Worm (Caenorhabditis elegans): ENCODE measurements around the gene irld-52.
"Not testable (repeated sequence)": the region's sequence is repeated elsewhere in the genome, so short reads cannot be mapped to it uniquely, and the experiment has no call there.

irld-52 gene

DNA sequence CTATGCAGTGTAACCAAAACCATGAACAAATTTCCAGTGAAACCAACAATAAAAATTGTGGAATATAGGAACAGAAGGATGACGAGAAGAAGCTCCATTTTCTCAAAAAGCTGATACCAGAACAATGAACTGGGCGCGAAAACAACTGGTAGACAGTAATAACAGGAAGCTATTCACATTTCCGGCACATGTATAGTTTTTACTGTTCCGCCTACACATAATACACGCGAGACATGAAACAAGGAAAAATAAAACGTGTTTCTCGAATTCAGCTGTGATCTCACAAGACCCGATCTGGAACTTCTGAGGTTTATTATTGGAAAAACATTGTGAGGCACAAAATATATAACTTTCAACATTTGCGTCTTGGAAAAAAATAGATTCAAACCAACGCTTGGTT, 30.1 kb downstream of the irld-52 start, which contains the start of gene srsx-36:
srsx-36 (minus strand) TSS at position 101 of the 400 bp plus-strand sequence.
- no peak for TF ChIP-seq klf-2 (GFP tag; conservative IDR thresholded peaks at IDR 0.05)
- TF ChIP-seq ztf-23 (GFP tag; IDR thresholded peaks at IDR 0.05): no peak
- no peak for TF ChIP-seq T22C8.4 (GFP tag; IDR thresholded peaks at IDR 0.05)
- no peak for TF ChIP-seq med-1 (GFP tag; optimal IDR thresholded peaks at IDR 0.05; ENCODE audit: insufficient read depth)
- TF ChIP-seq cog-1 (tag; optimal IDR thresholded peaks at IDR 0.05): no peak
- TF ChIP-seq ztf-29 (GFP tag; IDR thresholded peaks at IDR 0.05): no peak
- TF ChIP-seq flt-1 (GFP tag; IDR thresholded peaks at IDR 0.05): no peak
- TF ChIP-seq tab-1 (GFP tag; IDR thresholded peaks at IDR 0.05): no peak
- TF ChIP-seq ref-1 (GFP tag; conservative IDR thresholded peaks at IDR 0.05): no peak

DNA sequence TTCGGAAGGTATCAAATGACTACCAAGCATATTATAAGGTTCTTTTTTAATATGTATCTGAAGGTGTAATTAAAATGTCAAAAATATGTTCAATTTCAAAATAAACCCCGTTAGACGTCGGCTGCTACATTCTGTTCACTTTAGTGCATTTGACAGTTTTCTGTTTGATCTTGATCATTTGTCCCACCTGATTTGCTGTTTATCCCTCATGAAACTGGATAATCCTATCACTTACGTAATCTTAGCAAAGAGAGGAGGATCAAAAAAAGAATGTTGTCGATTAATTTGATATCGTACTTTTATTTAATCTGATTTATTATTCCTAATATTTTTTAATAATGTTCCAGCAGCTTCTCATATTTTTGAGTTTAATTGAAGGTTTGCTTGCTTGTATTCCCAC, 31.0 kb downstream of the irld-52 start, which contains the start of gene F54B8.1:
F54B8.1 (plus strand) TSS at position 301 of the 400 bp plus-strand sequence.
- TF ChIP-seq tab-1 (GFP tag; IDR thresholded peaks at IDR 0.05): no peak

DNA sequence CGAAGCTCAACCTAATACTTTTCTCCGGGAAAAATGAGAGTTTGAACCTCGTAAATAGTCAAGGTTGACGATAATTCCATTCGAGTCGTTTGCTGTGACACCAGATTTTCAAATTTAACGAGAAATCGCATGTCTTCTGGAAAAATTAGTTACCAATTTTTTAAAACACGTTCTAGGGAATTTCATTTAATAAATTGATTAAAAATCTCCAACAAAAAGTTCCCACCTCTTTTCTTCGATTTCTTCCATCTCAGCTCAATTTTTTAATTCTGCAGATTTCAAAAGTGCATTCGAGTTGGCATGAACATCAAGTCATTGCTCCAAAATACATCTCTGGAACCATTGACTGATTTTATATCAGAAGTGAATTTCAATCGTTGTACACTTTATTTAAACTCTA, 32.5 kb downstream of the irld-52 start, which contains the start of gene nhr-282:
nhr-282 (plus strand) TSS at position 301 of the 400 bp plus-strand sequence.
- not testable (repeated sequence) for TF ChIP-seq ref-1 (GFP tag; conservative IDR thresholded peaks at IDR 0.05); tab-1 (GFP tag; IDR thresholded peaks at IDR 0.05); flt-1 (GFP tag; IDR thresholded peaks at IDR 0.05)

DNA sequence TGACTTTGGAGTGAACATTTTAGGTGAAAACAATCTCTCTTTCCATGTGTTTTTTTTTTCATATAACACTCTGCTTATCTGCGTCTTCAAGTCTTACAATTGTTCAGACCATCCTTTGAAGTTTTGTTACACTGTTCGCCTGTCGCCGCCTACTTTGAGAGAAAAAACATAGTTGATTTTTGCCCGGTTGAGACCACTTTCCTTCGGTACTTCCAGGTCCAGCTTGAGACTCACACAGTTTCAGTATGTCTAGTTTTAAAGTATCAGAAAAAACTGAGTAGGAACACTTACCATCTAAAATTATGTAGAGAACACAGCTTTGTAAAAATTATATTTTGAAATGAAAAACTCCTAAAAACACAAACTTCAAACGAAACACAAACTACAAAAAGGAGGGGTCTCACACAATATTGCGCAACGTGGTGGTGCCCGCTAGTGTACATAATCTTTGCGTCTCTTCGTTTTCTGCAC, 36.5 kb downstream of the irld-52 start, which contains the start of the genes fbxa-69 and F54B8.4:
fbxa-69 (minus strand) TSS at position 10 of the 471 bp plus-strand sequence.
F54B8.4 (plus strand) TSS at position 421 of the 471 bp plus-strand sequence.
- TF ChIP-seq T22C8.4 (GFP tag; IDR thresholded peaks at IDR 0.05) (no peak), ztf-23 (GFP tag; IDR thresholded peaks at IDR 0.05) (no peak), flt-1 (GFP tag; IDR thresholded peaks at IDR 0.05) (no peak), med-1 (GFP tag; optimal IDR thresholded peaks at IDR 0.05; ENCODE audit: insufficient read depth) (no peak), cog-1 (tag; optimal IDR thresholded peaks at IDR 0.05) (no peak), klf-2 (GFP tag; conservative IDR thresholded peaks at IDR 0.05) (no peak), ztf-29 (GFP tag; IDR thresholded peaks at IDR 0.05) (no peak), ref-1 (GFP tag; conservative IDR thresholded peaks at IDR 0.05) (no peak), tab-1 (GFP tag; IDR thresholded peaks at IDR 0.05) (no peak)

ce11 chrV:15817746-15818145, 38.3 kb downstream of the irld-52 start, which contains the start of gene abf-3:
TSS of gene abf-3 (minus strand) at chrV:15817846.
- TF ChIP-seq med-1 (GFP tag; optimal IDR thresholded peaks at IDR 0.05; ENCODE audit: insufficient read depth): no peak

- no peak for TF ChIP-seq flt-1 (GFP tag; IDR thresholded peaks at IDR 0.05)
- no peak for TF ChIP-seq ref-1 (GFP tag; conservative IDR thresholded peaks at IDR 0.05)
- TF ChIP-seq cog-1 (tag; optimal IDR thresholded peaks at IDR 0.05): no peak
- TF ChIP-seq ztf-29 (GFP tag; IDR thresholded peaks at IDR 0.05): no peak
These were observed 40.5 kb downstream of the irld-52 start, which contains the start of gene srbc-48 for ce11 chrV:15819983-15820382. TSS of gene srbc-48 (plus strand) at chrV:15820283.

DNA sequence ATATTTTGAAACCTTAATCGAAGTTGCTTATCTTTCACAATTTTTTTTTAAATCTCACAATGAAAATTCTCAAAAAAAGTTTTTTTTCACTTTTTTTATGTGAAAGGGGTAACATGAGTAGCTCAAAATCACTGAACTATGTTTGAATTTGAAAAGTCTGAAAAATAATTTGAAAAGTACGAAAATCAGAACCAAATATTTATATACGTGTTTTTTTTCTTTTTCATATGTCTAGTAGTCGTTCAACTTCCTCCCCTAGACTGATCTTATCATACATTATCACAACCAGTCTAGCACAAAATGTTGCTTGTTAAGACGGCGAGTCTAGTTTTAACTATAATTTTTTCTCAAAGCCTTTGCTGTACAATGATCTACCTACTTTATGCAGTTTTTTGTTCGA, 41.9 kb downstream of the irld-52 start, which contains the start of gene srbc-49:
srbc-49 (plus strand) TSS at position 301 of the 400 bp plus-strand sequence.
- no peak for TF ChIP-seq ref-1 (GFP tag; conservative IDR thresholded peaks at IDR 0.05)
- TF ChIP-seq med-1 (GFP tag; optimal IDR thresholded peaks at IDR 0.05; ENCODE audit: insufficient read depth): no peak
- no peak for TF ChIP-seq cog-1 (tag; optimal IDR thresholded peaks at IDR 0.05)

DNA sequence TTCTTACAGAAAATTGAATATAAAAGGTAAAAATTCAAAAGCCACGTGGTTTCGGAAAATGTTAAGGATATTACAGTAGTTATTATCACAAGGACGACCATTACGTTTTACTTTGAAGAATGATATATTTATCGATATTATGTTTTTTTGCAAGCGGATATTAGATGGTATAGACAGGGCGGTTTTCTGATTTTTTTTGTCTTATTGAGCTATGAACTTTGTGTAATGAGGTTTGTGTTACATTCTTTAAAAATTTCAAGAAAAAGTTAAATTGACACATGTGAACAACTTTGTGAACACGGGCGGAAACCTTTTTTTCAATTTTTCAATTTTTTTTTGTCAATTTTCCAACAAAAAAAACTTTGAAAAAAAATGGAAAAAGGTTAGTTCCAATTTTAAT, 45.4 kb downstream of the irld-52 start, which contains the start of gene srbc-50:
srbc-50 (minus strand) TSS at position 101 of the 400 bp plus-strand sequence.
- TF ChIP-seq klf-2 (GFP tag; conservative IDR thresholded peaks at IDR 0.05) (no peak), ztf-23 (GFP tag; IDR thresholded peaks at IDR 0.05) (no peak), med-1 (GFP tag; optimal IDR thresholded peaks at IDR 0.05; ENCODE audit: insufficient read depth) (no peak), T22C8.4 (GFP tag; IDR thresholded peaks at IDR 0.05) (no peak), ztf-29 (GFP tag; IDR thresholded peaks at IDR 0.05) (no peak), cog-1 (tag; optimal IDR thresholded peaks at IDR 0.05) (no peak), ref-1 (GFP tag; conservative IDR thresholded peaks at IDR 0.05) (no peak), tab-1 (GFP tag; IDR thresholded peaks at IDR 0.05) (no peak), flt-1 (GFP tag; IDR thresholded peaks at IDR 0.05) (no peak)

- no peak for TF ChIP-seq flt-1 (GFP tag; IDR thresholded peaks at IDR 0.05)
- TF ChIP-seq med-1 (GFP tag; optimal IDR thresholded peaks at IDR 0.05; ENCODE audit: insufficient read depth): no peak
- TF ChIP-seq cog-1 (tag; optimal IDR thresholded peaks at IDR 0.05): no peak
- no peak for TF ChIP-seq ref-1 (GFP tag; conservative IDR thresholded peaks at IDR 0.05)
- no peak for TF ChIP-seq T22C8.4 (GFP tag; IDR thresholded peaks at IDR 0.05)
- TF ChIP-seq klf-2 (GFP tag; conservative IDR thresholded peaks at IDR 0.05): no peak
- no peak for TF ChIP-seq tab-1 (GFP tag; IDR thresholded peaks at IDR 0.05)
- TF ChIP-seq ztf-23 (GFP tag; IDR thresholded peaks at IDR 0.05): no peak
- TF ChIP-seq ztf-29 (GFP tag; IDR thresholded peaks at IDR 0.05): no peak
These were observed 46.6 kb downstream of the irld-52 start, which contains the start of gene srbc-51 for ce11 chrV:15826110-15826509. TSS of gene srbc-51 (plus strand) at chrV:15826410.

DNA sequence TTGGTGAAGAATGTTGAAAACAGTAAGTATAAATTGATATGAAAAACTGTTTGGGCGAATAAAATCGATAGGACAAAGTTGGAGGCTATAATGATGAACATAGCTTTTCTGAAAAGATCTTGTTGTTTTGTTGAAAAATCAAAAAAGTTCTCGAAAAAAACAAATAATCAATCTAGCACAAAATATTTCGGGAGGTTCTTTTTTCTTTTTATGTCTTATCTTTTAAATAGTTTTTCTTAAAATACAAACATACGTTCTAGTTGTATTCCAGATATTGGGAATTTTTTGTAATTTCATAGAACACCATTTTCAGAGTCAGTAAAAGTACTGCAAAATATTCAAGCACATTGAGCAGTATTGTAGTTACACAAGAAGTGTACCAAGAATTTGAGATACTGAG, 50.4 kb downstream of the irld-52 start, which contains the start of gene srbc-55:
srbc-55 (minus strand) TSS at position 101 of the 400 bp plus-strand sequence.
- no peak for TF ChIP-seq ztf-23 (GFP tag; IDR thresholded peaks at IDR 0.05)
- no peak for TF ChIP-seq med-1 (GFP tag; optimal IDR thresholded peaks at IDR 0.05; ENCODE audit: insufficient read depth)
- no peak for TF ChIP-seq flt-1 (GFP tag; IDR thresholded peaks at IDR 0.05)
- TF ChIP-seq cog-1 (tag; optimal IDR thresholded peaks at IDR 0.05): no peak
- TF ChIP-seq ref-1 (GFP tag; conservative IDR thresholded peaks at IDR 0.05): no peak
- TF ChIP-seq tab-1 (GFP tag; IDR thresholded peaks at IDR 0.05): no peak
- TF ChIP-seq klf-2 (GFP tag; conservative IDR thresholded peaks at IDR 0.05): no peak
- TF ChIP-seq ztf-29 (GFP tag; IDR thresholded peaks at IDR 0.05): no peak
- TF ChIP-seq T22C8.4 (GFP tag; IDR thresholded peaks at IDR 0.05): no peak
